Fruit fly (Drosophila melanogaster) whole organism, embryonic: ENCODE results near the gene barc.

Experiments
- Aef1 ChIP-seq: fragments of 200-800 bp; sonication (Bioruptor generic); IDR thresholded peaks from 3 replicates; pipeline ENCODE4 v1.3.6; 2022; ENCODE audit warnings: missing biosample characterization, missing genetic modification characterization
- Atf-2 ChIP-seq: fragments of 200-800 bp; sonication (Bioruptor generic); optimal IDR thresholded peaks from 2 replicates; lab custom pipeline; 2016; ENCODE audit warnings: missing biosample characterization, missing genetic modification characterization
- Atf6 ChIP-seq: fragments of 200-800 bp; sonication (Bioruptor generic); IDR thresholded peaks from 2 replicates; pipeline ENCODE4 v1.3.6; 2022; ENCODE audit warnings: missing biosample characterization, missing genetic modification characterization
- CG10147 ChIP-seq: fragments of 200-800 bp; sonication (Bioruptor generic); optimal IDR thresholded peaks from 2 replicates; lab custom pipeline; 2019; ENCODE audit warnings: missing biosample characterization, mild to moderate bottlenecking, missing genetic modification characterization, moderate library complexity
- CG12104 ChIP-seq: fragments of 200-800 bp; sonication (Bioruptor generic); optimal IDR thresholded peaks from 3 replicates; lab custom pipeline; 2016; ENCODE audit warnings: missing biosample characterization, missing genetic modification characterization
- CG12219 ChIP-seq: fragments of 200-800 bp; sonication (Bioruptor generic); optimal IDR thresholded peaks from 3 replicates; lab custom pipeline; 2018; ENCODE audit warnings: missing biosample characterization, mild to moderate bottlenecking, missing genetic modification characterization
- CG14050 ChIP-seq: fragments of 200-800 bp; sonication (Bioruptor generic); IDR thresholded peaks from 3 replicates; pipeline ENCODE4 v1.3.6; 2022; ENCODE audit warnings: missing biosample characterization, missing genetic modification characterization
- CG17568 ChIP-seq: fragments of 200-800 bp; sonication (Bioruptor generic); optimal IDR thresholded peaks from 2 replicates; lab custom pipeline; 2018; ENCODE audit warnings: missing biosample characterization, mild to moderate bottlenecking, missing genetic modification characterization, moderate library complexity
- CG1792 ChIP-seq: fragments of 200-800 bp; sonication (Bioruptor generic); optimal IDR thresholded peaks from 2 replicates; lab custom pipeline; 2016; ENCODE audit warnings: missing biosample characterization, missing genetic modification characterization
- CG2116 ChIP-seq: fragments of 200-800 bp; sonication (Bioruptor generic); optimal IDR thresholded peaks from 3 replicates; lab custom pipeline; 2018; ENCODE audit warnings: missing biosample characterization, mild to moderate bottlenecking, missing genetic modification characterization
- CG2678 ChIP-seq: fragments of 200-800 bp; sonication (Bioruptor generic); optimal IDR thresholded peaks from 3 replicates; lab custom pipeline; 2019; ENCODE audit warnings: missing biosample characterization, mild to moderate bottlenecking, missing genetic modification characterization, moderate library complexity
- CG30403 ChIP-seq: fragments of 200-800 bp; sonication (Bioruptor generic); optimal IDR thresholded peaks from 3 replicates; lab custom pipeline; 2016; ENCODE audit warnings: missing biosample characterization, missing genetic modification characterization
- CG31388 ChIP-seq: fragments of 200-800 bp; sonication (Bioruptor generic); optimal IDR thresholded peaks from 2 replicates; lab custom pipeline; 2016; ENCODE audit warnings: missing biosample characterization, missing genetic modification characterization
- CG43689 ChIP-seq: fragments of 200-800 bp; sonication (Bioruptor generic); IDR thresholded peaks from 2 replicates; pipeline ENCODE4 v1.3.6; 2022; ENCODE audit warnings: missing biosample characterization, missing genetic modification characterization
- CG4404 ChIP-seq: fragments of 200-800 bp; sonication (Bioruptor generic); IDR thresholded peaks from 2 replicates; pipeline ENCODE4 v1.3.6; 2022; ENCODE audit warnings: missing biosample characterization, missing genetic modification characterization
- CG4617 ChIP-seq: fragments of 200-800 bp; sonication (Bioruptor generic); optimal IDR thresholded peaks from 3 replicates; lab custom pipeline; 2016; ENCODE audit warnings: missing biosample characterization, missing genetic modification characterization, borderline replicate concordance
- CG4707 ChIP-seq: fragments of 200-800 bp; sonication (Bioruptor generic); optimal IDR thresholded peaks from 2 replicates; lab custom pipeline; 2018; ENCODE audit warnings: missing biosample characterization, mild to moderate bottlenecking, missing genetic modification characterization, moderate library complexity
- CG6689 ChIP-seq: fragments of 200-800 bp; sonication (Bioruptor generic); IDR thresholded peaks from 2 replicates; pipeline ENCODE4 v1.3.6; 2022; ENCODE audit warnings: missing biosample characterization, missing genetic modification characterization
- CG6854 ChIP-seq: fragments of 200-800 bp; sonication (Bioruptor generic); optimal IDR thresholded peaks from 3 replicates; lab custom pipeline; 2017; ENCODE audit warnings: missing biosample characterization, mild to moderate bottlenecking, missing genetic modification characterization
- CG7839 ChIP-seq: fragments of 200-800 bp; sonication (Bioruptor generic); optimal IDR thresholded peaks from 3 replicates; lab custom pipeline; 2018; ENCODE audit warnings: missing biosample characterization, mild to moderate bottlenecking, missing genetic modification characterization, moderate library complexity
- CG8290 ChIP-seq, 3 experiments: fragments of 200-800 bp; sonication (Bioruptor generic); optimal IDR thresholded peaks; 2 replicates each; lab custom pipeline; 2016 to 2019; ENCODE audit warnings: missing biosample characterization in 3 of 3, missing genetic modification characterization in 3 of 3, mild to moderate bottlenecking in 2 of 3, moderate library complexity in 1 of 3
- CG8924 ChIP-seq: fragments of 200-800 bp; optimal IDR thresholded peaks from 3 replicates; lab custom pipeline; 2019; ENCODE audit warnings: missing biosample characterization, mild to moderate bottlenecking, missing genetic modification characterization, moderate library complexity
- CG9797 ChIP-seq: fragments of 200-800 bp; sonication (Bioruptor generic); optimal IDR thresholded peaks from 3 replicates; lab custom pipeline; 2018; ENCODE audit warnings: missing biosample characterization, mild to moderate bottlenecking, missing genetic modification characterization
- CkIIα-i1 ChIP-seq: fragments of 200-800 bp; sonication (Bioruptor generic); IDR thresholded peaks from 2 replicates; pipeline ENCODE4 v1.3.6; 2022; ENCODE audit warnings: missing biosample characterization, missing genetic modification characterization
- E2f1 ChIP-seq: fragments of 200-800 bp; sonication (Bioruptor generic); IDR thresholded peaks from 2 replicates; pipeline ENCODE4 v1.3.6; 2022; ENCODE audit warnings: missing biosample characterization, missing genetic modification characterization
- Fer1 ChIP-seq: fragments of 200-800 bp; sonication (Bioruptor generic); optimal IDR thresholded peaks from 2 replicates; lab custom pipeline; 2017; ENCODE audit warnings: missing biosample characterization, mild to moderate bottlenecking, missing genetic modification characterization
- Hr3 ChIP-seq: fragments of 200-800 bp; sonication (Bioruptor generic); optimal IDR thresholded peaks from 3 replicates; lab custom pipeline; 2016; ENCODE audit warnings: missing biosample characterization, missing genetic modification characterization
- Poxn ChIP-seq: fragments of 200-800 bp; sonication (Bioruptor generic); IDR thresholded peaks from 2 replicates; pipeline ENCODE4 v1.3.6; 2022; ENCODE audit warnings: missing biosample characterization, missing genetic modification characterization
- Taf1 ChIP-seq: fragments of 200-800 bp; sonication (Bioruptor generic); IDR thresholded peaks from 2 replicates; pipeline ENCODE4 v1.3.6; 2022; ENCODE audit warnings: missing biosample characterization, missing genetic modification characterization
- YL-1 ChIP-seq: fragments of 200-800 bp; sonication (Bioruptor generic); optimal IDR thresholded peaks from 3 replicates; lab custom pipeline; 2017; ENCODE audit warnings: missing biosample characterization, mild to moderate bottlenecking, missing genetic modification characterization
- al ChIP-seq: fragments of 200-800 bp; sonication (Bioruptor generic); IDR thresholded peaks from 2 replicates; pipeline ENCODE4 v1.3.6; 2022; ENCODE audit warnings: missing biosample characterization, missing genetic modification characterization
- ara ChIP-seq: fragments of 200-800 bp; sonication (Bioruptor generic); IDR thresholded peaks from 2 replicates; pipeline ENCODE4 v1.3.6; 2022; ENCODE audit warnings: missing biosample characterization, missing genetic modification characterization
- bbx ChIP-seq: fragments of 200-800 bp; sonication (Bioruptor generic); IDR thresholded peaks from 2 replicates; pipeline ENCODE4 v1.3.6; 2022; ENCODE audit warnings: missing biosample characterization, missing genetic modification characterization; ENCODE audit not compliant: partially characterized antibody
- cas ChIP-seq: fragments of 200-800 bp; sonication (Bioruptor generic); IDR thresholded peaks from 2 replicates; pipeline ENCODE4 v1.3.6; 2022; ENCODE audit warnings: missing biosample characterization, missing genetic modification characterization
- ems ChIP-seq: fragments of 200-800 bp; sonication (Bioruptor generic); optimal IDR thresholded peaks from 3 replicates; lab custom pipeline; 2016; ENCODE audit warnings: missing biosample characterization, missing genetic modification characterization
- esg ChIP-seq: fragments of 200-800 bp; sonication (Bioruptor generic); conservative IDR thresholded peaks from 2 replicates; pipeline ENCODE4 v1.3.6; 2022; ENCODE audit warnings: missing biosample characterization, missing genetic modification characterization
- fu2 ChIP-seq: fragments of 200-800 bp; sonication (Bioruptor generic); optimal IDR thresholded peaks from 2 replicates; lab custom pipeline; 2016; ENCODE audit warnings: missing biosample characterization, missing genetic modification characterization
- gsb ChIP-seq: fragments of 200-800 bp; sonication (Bioruptor generic); IDR thresholded peaks from 2 replicates; pipeline ENCODE4 v1.3.6; 2022; ENCODE audit warnings: missing biosample characterization, missing genetic modification characterization
- klu ChIP-seq: fragments of 200-800 bp; sonication (Bioruptor generic); IDR thresholded peaks from 2 replicates; pipeline ENCODE4 v1.3.6; 2022; ENCODE audit warnings: missing biosample characterization, missing genetic modification characterization
- knrl ChIP-seq: fragments of 200-800 bp; sonication (Bioruptor generic); IDR thresholded peaks from 3 replicates; pipeline ENCODE4 v1.3.6; 2022; ENCODE audit warnings: missing biosample characterization, missing genetic modification characterization; ENCODE audit not compliant: partially characterized antibody
- lola ChIP-seq, 3 experiments: fragments of >200 bp in 2 of 3; fragments of 200-800 bp in 1 of 3; sonication (Bioruptor generic) in 1 of 3; optimal IDR thresholded peaks; 2 replicates each; lab custom pipeline; 2017 to 2019; ENCODE audit warnings: missing biosample characterization in 3 of 3, missing genetic modification characterization in 3 of 3, mild to moderate bottlenecking in 1 of 3, moderate library complexity in 1 of 3
- pb ChIP-seq: fragments of 200-800 bp; sonication (Bioruptor generic); optimal IDR thresholded peaks from 3 replicates; lab custom pipeline; 2016; ENCODE audit warnings: missing biosample characterization, missing genetic modification characterization
- pita ChIP-seq: fragments of 200-800 bp; sonication (Bioruptor generic); optimal IDR thresholded peaks from 2 replicates; lab custom pipeline; 2017; ENCODE audit warnings: missing biosample characterization, mild to moderate bottlenecking, missing genetic modification characterization
- pzg ChIP-seq: fragments of 200-800 bp; sonication (Bioruptor generic); optimal IDR thresholded peaks from 3 replicates; lab custom pipeline; 2018; ENCODE audit warnings: missing biosample characterization, mild to moderate bottlenecking, missing genetic modification characterization, moderate library complexity
- schlank ChIP-seq: fragments of 200-800 bp; sonication (Bioruptor generic); optimal IDR thresholded peaks from 2 replicates; lab custom pipeline; 2018; ENCODE audit warnings: missing biosample characterization, mild to moderate bottlenecking, missing genetic modification characterization
- sens ChIP-seq: fragments of 200-800 bp; sonication (Bioruptor generic); peaks from one replicate; lab custom pipeline; 2016; ENCODE audit warnings: missing biosample characterization, missing genetic modification characterization
- sim ChIP-seq: fragments of 200-800 bp; sonication (Bioruptor generic); IDR thresholded peaks from 2 replicates; pipeline ENCODE4 v1.3.6; 2022; ENCODE audit warnings: missing biosample characterization, missing genetic modification characterization
- sima ChIP-seq: fragments of 200-800 bp; sonication (Bioruptor generic); optimal IDR thresholded peaks from 2 replicates; lab custom pipeline; 2016; ENCODE audit warnings: missing biosample characterization, missing genetic modification characterization
- ssp ChIP-seq: fragments of 200-800 bp; sonication (Bioruptor generic); IDR thresholded peaks from 2 replicates; pipeline ENCODE4 v1.3.6; 2022; ENCODE audit warnings: missing biosample characterization, missing genetic modification characterization
- trh ChIP-seq: fragments of 200-800 bp; sonication (Bioruptor generic); optimal IDR thresholded peaks from 2 replicates; lab custom pipeline; 2016; ENCODE audit warnings: missing biosample characterization, missing genetic modification characterization
- unpg ChIP-seq: fragments of 200-800 bp; sonication (Bioruptor generic); optimal IDR thresholded peaks from 3 replicates; lab custom pipeline; 2018; ENCODE audit warnings: missing biosample characterization, mild to moderate bottlenecking, missing genetic modification characterization, moderate library complexity
- zen2 ChIP-seq: fragments of 200-800 bp; sonication (Bioruptor generic); IDR thresholded peaks from 3 replicates; pipeline ENCODE4 v1.3.6; 2022; ENCODE audit warnings: missing biosample characterization, missing genetic modification characterization; ENCODE audit not compliant: partially characterized antibody

The barc gene

DNA sequence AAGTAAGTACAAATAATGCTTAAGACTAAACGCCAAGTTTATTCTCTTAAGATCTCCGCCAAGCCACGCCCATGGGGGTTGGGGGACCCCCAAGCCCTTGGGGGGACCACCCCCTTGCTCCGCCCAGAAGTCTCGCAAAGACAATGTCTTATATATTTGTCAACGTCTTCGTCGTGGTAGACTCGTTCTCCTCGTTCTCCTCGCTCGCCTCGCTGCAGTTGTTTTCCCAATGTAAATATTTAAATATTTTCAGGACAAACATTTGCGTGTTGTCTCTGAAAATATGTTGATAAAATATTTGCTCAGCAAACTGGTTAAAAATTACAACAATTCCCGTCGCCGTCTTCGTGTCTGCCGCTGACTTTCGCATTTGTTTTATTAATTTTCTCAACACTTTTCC is 31.3 kb upstream of the barc start (continued):
- peak; percentile 79 for TF ChIP-seq CG17568 (GFP tag; lab: Kevin White, UChicago)
- TF ChIP-seq CG4617, result no peak
- TF ChIP-seq CG12219, result peak; percentile 41
- no peak for TF ChIP-seq Hr3 (GFP tag; lab: Kevin White, UChicago)
- peak; percentile 73 for TF ChIP-seq CG7839
- TF ChIP-seq CG6689 (GFP tag; lab: Robert Waterston, UW), result peak; percentile 57
- peak; percentile 85 for TF ChIP-seq sim (GFP tag; lab: Robert Waterston, UW)
- no peak for TF ChIP-seq Taf1 (GFP tag; lab: Robert Waterston, UW)
- TF ChIP-seq knrl, result no peak
- TF ChIP-seq fu2, result no peak
- peak in 1 of 3 experiments; percentile 92 for TF ChIP-seq lola (GFP tag; optimal IDR thresholded peaks at IDR 0.05; lab: Kevin White, UChicago)
- TF ChIP-seq pb (GFP tag; lab: Kevin White, UChicago), result no peak
- no peak for TF ChIP-seq esg (GFP tag; lab: Robert Waterston, UW)
- peak; percentile 19 for TF ChIP-seq sima (GFP tag; lab: Kevin White, UChicago)
- peak; percentile 47 for TF ChIP-seq trh (GFP tag; lab: Kevin White, UChicago)
- no peak for TF ChIP-seq CG43689
- TF ChIP-seq Fer1, result no peak
- TF ChIP-seq klu, result no peak
- TF ChIP-seq CG10147 (GFP tag; lab: Kevin White, UChicago), result no peak
- TF ChIP-seq cas (GFP tag; lab: Robert Waterston, UW), result no peak
- peak; percentile 34 for TF ChIP-seq CG9797 (GFP tag; lab: Kevin White, UChicago)
- peak; percentile 62 for TF ChIP-seq CG1792 (GFP tag; lab: Kevin White, UChicago)
- peak; percentile 15 for TF ChIP-seq CG8290 (GFP tag; optimal IDR thresholded peaks at IDR 0.05; lab: Kevin White, UChicago)
- TF ChIP-seq CG8290 (tag; optimal IDR thresholded peaks at IDR 0.05; lab: Kevin White, UChicago), result peak in 1 of 2 experiments; percentile 77
- TF ChIP-seq ssp, result no peak
- peak; percentile 90 for TF ChIP-seq CG8924 (tag; lab: Kevin White, UChicago)
- TF ChIP-seq CG2678 (tag; lab: Kevin White, UChicago), result peak; percentile 68
- no peak for TF ChIP-seq CG14050
- peak; percentile 73 for TF ChIP-seq CG4707
- TF ChIP-seq Poxn, result no peak
- peak; percentile 68 for TF ChIP-seq CG12104 (GFP tag; lab: Kevin White, UChicago)
- peak; percentile 96 for TF ChIP-seq sens
- peak; percentile 68 for TF ChIP-seq CG4404 (GFP tag; lab: Robert Waterston, UW)
- TF ChIP-seq pita (GFP tag; lab: Kevin White, UChicago), result no peak
- peak; percentile 35; the same call in 1 of the 2 replicates for TF ChIP-seq E2f1 (GFP tag; lab: Robert Waterston, UW)
- no peak for TF ChIP-seq CG6854
- TF ChIP-seq unpg (GFP tag; lab: Kevin White, UChicago), result peak; percentile 76
- no peak for TF ChIP-seq CG30403 (GFP tag; lab: Kevin White, UChicago)
- no peak for TF ChIP-seq pzg
- TF ChIP-seq Atf6 (GFP tag; lab: Robert Waterston, UW), result no peak
- TF ChIP-seq gsb, result no peak
- no peak for TF ChIP-seq al (GFP tag; lab: Robert Waterston, UW)
- no peak for TF ChIP-seq Aef1 (GFP tag; lab: Robert Waterston, UW)
- TF ChIP-seq Atf-2, result peak; percentile 43
- no peak for TF ChIP-seq bbx (GFP tag; lab: Robert Waterston, UW)
- TF ChIP-seq zen2 (GFP tag; lab: Robert Waterston, UW), result no peak
- TF ChIP-seq ara, result peak; percentile 91
- no peak for TF ChIP-seq CkIIα-i1 (GFP tag; lab: Robert Waterston, UW)
- peak; percentile 25 for TF ChIP-seq CG31388
- peak; percentile 61 for TF ChIP-seq YL-1 (GFP tag; lab: Kevin White, UChicago)
- TF ChIP-seq schlank (tag; lab: Kevin White, UChicago), result peak; percentile 10
- peak; percentile 51 for TF ChIP-seq CG2116 (GFP tag; lab: Kevin White, UChicago)
- peak; percentile 28 for TF ChIP-seq ems (GFP tag; lab: Kevin White, UChicago)
